Worm (Caenorhabditis elegans) whole organism, L4 larva: ENCODE data around the gene M163.1.

Experiments
- F10B5.3 ChIP-seq: sonication (generic microtip); optimal IDR thresholded peaks from 2 replicates; lab custom pipeline; 2016; ENCODE audit warnings: mild to moderate bottlenecking, missing genetic modification characterization, missing compliant biosample characterization
- F49E8.2 ChIP-seq: sonication (generic microtip); optimal IDR thresholded peaks from 2 replicates; lab custom pipeline; 2016; ENCODE audit warnings: missing compliant biosample characterization, mild to moderate bottlenecking, missing genetic modification characterization, borderline replicate concordance
- T26A8.4 ChIP-seq: fragments of 200-800 bp; sonication (Bioruptor generic); IDR thresholded peaks from 2 replicates; pipeline ENCODE4 v1.3.6; 2022; ENCODE audit warnings: missing genetic modification characterization, missing compliant biosample characterization
- Y105C5A.15 ChIP-seq: fragments of 200-800 bp; sonication (Bioruptor generic); IDR thresholded peaks from 2 replicates; pipeline ENCODE4 v1.3.6; 2022; ENCODE audit warnings: missing genetic modification characterization, missing compliant biosample characterization
- Y48G9A.11 ChIP-seq: fragments of 200-800 bp; sonication (Bioruptor generic); IDR thresholded peaks from 2 replicates; pipeline ENCODE4 v1.3.6; 2022; ENCODE audit warnings: missing genetic modification reagents, missing genetic modification characterization, missing compliant biosample characterization
- Y75B8A.6 ChIP-seq: fragments of 200-800 bp; sonication (Bioruptor generic); IDR thresholded peaks from 2 replicates; pipeline ENCODE4 v1.3.6; 2022; ENCODE audit warnings: missing genetic modification reagents, missing genetic modification characterization, missing compliant biosample characterization
- ZK337.2 ChIP-seq: fragments of 200-800 bp; sonication (Bioruptor generic); IDR thresholded peaks from 2 replicates; pipeline ENCODE4 v1.3.6; 2022; ENCODE audit warnings: missing genetic modification reagents, missing genetic modification characterization, missing compliant biosample characterization
- ZK546.5 ChIP-seq, 2 experiments: sonication (generic microtip); optimal IDR thresholded peaks; 2 replicates each; lab custom pipeline; 2017; ENCODE audit warnings: missing biosample characterization in 2 of 2, missing genetic modification characterization in 2 of 2
- aha-1 ChIP-seq: fragments of 150-350 bp; peaks from one replicate; lab custom pipeline; 2014; ENCODE audit warnings: missing biosample characterization, missing genetic modification characterization
- aly-2 ChIP-seq: sonication (generic microtip); optimal IDR thresholded peaks from 2 replicates; lab custom pipeline; 2018; ENCODE audit warnings: missing biosample characterization, missing genetic modification characterization
- ceh-20 ChIP-seq: fragments of 200-800 bp; sonication (Bioruptor generic); IDR thresholded peaks from 2 replicates; pipeline ENCODE4 v1.3.6; 2022; ENCODE audit warnings: missing genetic modification reagents, missing genetic modification characterization, missing compliant biosample characterization
- ceh-28 ChIP-seq: fragments of 150-350 bp; optimal IDR thresholded peaks from 2 replicates; lab custom pipeline; 2014; ENCODE audit warnings: missing biosample characterization, missing genetic modification reagents, missing genetic modification characterization
- ceh-32 ChIP-seq: sonication (generic microtip); optimal IDR thresholded peaks from 2 replicates; lab custom pipeline; 2016; ENCODE audit warnings: mild to moderate bottlenecking, missing genetic modification characterization, missing compliant biosample characterization; ENCODE audit not compliant: poor library complexity
- cey-2 ChIP-seq: sonication (generic microtip); optimal IDR thresholded peaks from 3 replicates; lab custom pipeline; 2017; ENCODE audit warnings: missing genetic modification characterization, mild to moderate bottlenecking, missing compliant biosample characterization, antibody characterized with exemption, borderline replicate concordance; ENCODE audit not compliant: insufficient read depth
- daf-16 ChIP-seq, 3 experiments: sonication (generic microtip); optimal IDR thresholded peaks; 2 replicates each; lab custom pipeline; 2016 to 2017; ENCODE audit warnings: missing genetic modification characterization in 3 of 3, missing genetic modification reagents in 3 of 3, mild to moderate bottlenecking in 2 of 3, missing compliant biosample characterization in 2 of 3, missing biosample characterization in 1 of 3, moderate library complexity in 1 of 3
- dmd-6 ChIP-seq: fragments of 200-800 bp; sonication (Bioruptor generic); IDR thresholded peaks from 2 replicates; pipeline ENCODE4 v1.3.6; 2022; ENCODE audit warnings: missing genetic modification reagents, missing genetic modification characterization, missing compliant biosample characterization
- dmd-9 ChIP-seq: fragments of 200-800 bp; sonication (Bioruptor generic); IDR thresholded peaks from 2 replicates; pipeline ENCODE4 v1.3.6; 2022; ENCODE audit warnings: missing genetic modification reagents, missing genetic modification characterization, missing compliant biosample characterization
- duxl-1 ChIP-seq: sonication (generic microtip); optimal IDR thresholded peaks from 2 replicates; lab custom pipeline; 2016; ENCODE audit warnings: mild to moderate bottlenecking, missing genetic modification characterization, moderate library complexity, missing compliant biosample characterization; ENCODE audit not compliant: poor library complexity
- egl-27 ChIP-seq: sonication (generic microtip); optimal IDR thresholded peaks from 3 replicates; lab custom pipeline; 2017; ENCODE audit warnings: missing biosample characterization, missing genetic modification reagents, missing genetic modification characterization
- egl-43 ChIP-seq: fragments of 200-800 bp; sonication (Bioruptor generic); IDR thresholded peaks from 2 replicates; pipeline ENCODE4 v1.3.6; 2022; ENCODE audit warnings: missing genetic modification reagents, missing genetic modification characterization, missing compliant biosample characterization
- hif-1 ChIP-seq, 2 experiments: sonication (generic microtip); optimal IDR thresholded peaks; 2 replicates each; lab custom pipeline; 2016 to 2017; ENCODE audit warnings: missing compliant biosample characterization in 2 of 2, missing genetic modification characterization in 2 of 2, missing genetic modification reagents in 2 of 2, missing genotype in 2 of 2, mild to moderate bottlenecking in 1 of 2
- hlh-11 ChIP-seq: fragments of 200-800 bp; sonication (Bioruptor generic); optimal IDR thresholded peaks from 2 replicates; lab custom pipeline; 2018; ENCODE audit warnings: mild to moderate bottlenecking, missing genetic modification characterization, missing compliant biosample characterization
- hlh-30 ChIP-seq: sonication (generic microtip); optimal IDR thresholded peaks from 2 replicates; lab custom pipeline; 2017; ENCODE audit warnings: antibody characterized with exemption, mild to moderate bottlenecking, missing genetic modification characterization, missing compliant biosample characterization; ENCODE audit not compliant: insufficient read depth
- jun-1 ChIP-seq: fragments of 150-350 bp; optimal IDR thresholded peaks from 2 replicates; lab custom pipeline; 2014; ENCODE audit warnings: missing biosample characterization, missing genetic modification reagents, missing genetic modification characterization
- lin-13 ChIP-seq: fragments of 150-350 bp; optimal IDR thresholded peaks from 2 replicates; lab custom pipeline; 2014; ENCODE audit warnings: missing biosample characterization, missing genetic modification reagents, missing genetic modification characterization
- lin-29 ChIP-seq: fragments of 200-800 bp; sonication (Bioruptor generic); IDR thresholded peaks from 2 replicates; pipeline ENCODE4 v1.3.6; 2022; ENCODE audit warnings: missing genetic modification reagents, missing genetic modification characterization, missing compliant biosample characterization
- lin-39 ChIP-seq: fragments of 150-350 bp; optimal IDR thresholded peaks from 2 replicates; lab custom pipeline; 2014; ENCODE audit warnings: missing biosample characterization, missing genetic modification reagents, missing genetic modification characterization
- lir-3 ChIP-seq: sonication (generic microtip); optimal IDR thresholded peaks from 2 replicates; lab custom pipeline; 2016; ENCODE audit warnings: mild to moderate bottlenecking, missing genetic modification characterization, missing compliant biosample characterization
- lsy-2 ChIP-seq, 2 experiments: fragments of 150-350 bp in 1 of 2; sonication (generic microtip) in 1 of 2; optimal IDR thresholded peaks; 2 replicates each; lab custom pipeline; 2014 to 2017; ENCODE audit warnings: missing biosample characterization in 2 of 2, missing genetic modification characterization in 2 of 2
- mxl-3 ChIP-seq: fragments of 200-800 bp; sonication (Bioruptor generic); optimal IDR thresholded peaks from 2 replicates; lab custom pipeline; 2018; ENCODE audit warnings: mild to moderate bottlenecking, missing genetic modification characterization, missing compliant biosample characterization
- nhr-10 ChIP-seq: fragments of 150-350 bp; optimal IDR thresholded peaks from 2 replicates; lab custom pipeline; 2014; ENCODE audit warnings: missing biosample characterization, missing genetic modification characterization
- nhr-102 ChIP-seq: sonication (generic microtip); optimal IDR thresholded peaks from 2 replicates; lab custom pipeline; 2016; ENCODE audit warnings: mild to moderate bottlenecking, missing genetic modification characterization, moderate library complexity, missing compliant biosample characterization
- nhr-111 ChIP-seq: fragments of 200-800 bp; sonication (Bioruptor generic); optimal IDR thresholded peaks from 2 replicates; lab custom pipeline; 2018; ENCODE audit warnings: mild to moderate bottlenecking, missing genetic modification characterization, missing compliant biosample characterization
- nhr-25 ChIP-seq: sonication (generic microtip); optimal IDR thresholded peaks from 2 replicates; lab custom pipeline; 2017; ENCODE audit warnings: missing genetic modification characterization, mild to moderate bottlenecking, missing compliant biosample characterization, antibody characterized with exemption, moderate library complexity, borderline replicate concordance; ENCODE audit not compliant: insufficient read depth
- nhr-77 ChIP-seq: fragments of 150-350 bp; optimal IDR thresholded peaks from 2 replicates; lab custom pipeline; 2014; ENCODE audit warnings: missing biosample characterization, missing genetic modification characterization
- pha-4 ChIP-seq, 2 experiments: fragments of 150-350 bp in 1 of 2; fragments of 200-800 bp in 1 of 2; sonication (Bioruptor generic) in 1 of 2; IDR thresholded peaks in 1 of 2; optimal IDR thresholded peaks in 1 of 2; 2 replicates each; pipeline versions ENCODE4 v1.3.6 to Lab custom; 2014 to 2022; ENCODE audit warnings: missing genetic modification characterization in 2 of 2, missing genetic modification reagents in 2 of 2, missing biosample characterization in 1 of 2, missing compliant biosample characterization in 1 of 2
- php-3 ChIP-seq: fragments of 200-800 bp; sonication (Bioruptor generic); IDR thresholded peaks from 2 replicates; pipeline ENCODE4 v1.3.6; 2022; ENCODE audit warnings: missing genetic modification reagents, missing genetic modification characterization, missing compliant biosample characterization
- pqm-1 ChIP-seq: sonication (generic microtip); optimal IDR thresholded peaks from 2 replicates; lab custom pipeline; 2017; ENCODE audit warnings: missing biosample characterization, missing genetic modification characterization
- tag-97 ChIP-seq: fragments of 200-800 bp; sonication (Bioruptor generic); IDR thresholded peaks from 2 replicates; pipeline ENCODE4 v1.3.6; 2022; ENCODE audit warnings: missing genetic modification characterization, missing compliant biosample characterization
- unc-62 ChIP-seq, 3 experiments: fragments of 150-350 bp in 1 of 3; sonication (generic microtip); optimal IDR thresholded peaks in 2 of 3; peaks in 1 of 3; 1 replicate in 1 of 3; 2 replicates in 2 of 3; lab custom pipeline; 2014 to 2017; ENCODE audit warnings: missing biosample characterization in 3 of 3, missing genetic modification characterization in 3 of 3, missing genetic modification reagents in 3 of 3, missing genotype in 1 of 3
- zag-1 ChIP-seq: fragments of 150-350 bp; optimal IDR thresholded peaks from 2 replicates; lab custom pipeline; 2014; ENCODE audit warnings: missing biosample characterization, missing genetic modification characterization
- zfp-2 ChIP-seq: sonication (generic microtip); optimal IDR thresholded peaks from 2 replicates; lab custom pipeline; 2016; ENCODE audit warnings: mild to moderate bottlenecking, missing genetic modification characterization, missing compliant biosample characterization
- zfp-3 ChIP-seq: fragments of 200-800 bp; sonication (Bioruptor generic); conservative IDR thresholded peaks from 2 replicates; pipeline ENCODE4 v1.3.6; 2022; ENCODE audit warnings: missing genetic modification reagents, missing genetic modification characterization, missing compliant biosample characterization
- zip-11 ChIP-seq: fragments of 200-800 bp; sonication (Bioruptor generic); IDR thresholded peaks from 2 replicates; pipeline ENCODE4 v1.3.6; 2022; ENCODE audit warnings: missing genetic modification characterization, missing compliant biosample characterization
- ztf-7 ChIP-seq: fragments of 150-350 bp; optimal IDR thresholded peaks from 2 replicates; lab custom pipeline; 2014; ENCODE audit warnings: missing biosample characterization, missing genetic modification characterization

M163.1 gene

ce11 chrX:14525325-14526305 lies 22.0 kb upstream of the M163.1 start (continued):
- TF ChIP-seq zip-11 (peak; percentile 78; the same call in 1 of the 2 replicates), egl-43 (GFP tag; lab: Robert Waterston, UW) (peak; percentile 99), hif-1 (tag; optimal IDR thresholded peaks at IDR 0.05; lab: Kevin White, UChicago) (peak; percentile 78 to 91), ztf-7 (tag; lab: Kevin White, UChicago) (peak; percentile 96), pha-4 (GFP tag; IDR thresholded peaks at IDR 0.05; lab: Robert Waterston, UW) (peak; percentile 98), pha-4 (tag; optimal IDR thresholded peaks at IDR 0.05; lab: Kevin White, UChicago) (peak; percentile 95), Y48G9A.11 (GFP tag; lab: Robert Waterston, UW) (peak; percentile 63), ceh-28 (peak; percentile 96), dmd-6 (GFP tag; lab: Robert Waterston, UW) (peak; percentile 98), lir-3 (peak; percentile 95), ZK546.5 (tag; optimal IDR thresholded peaks at IDR 0.05; lab: Kevin White, UChicago) (peak; percentile 39 to 81), lin-29 (GFP tag; lab: Robert Waterston, UW) (peak; percentile 98), egl-27 (tag; lab: Kevin White, UChicago) (no peak), hlh-30 (tag; lab: Kevin White, UChicago) (peak; percentile 96), ceh-20 (GFP tag; lab: Robert Waterston, UW) (peak; percentile 99), lin-39 (tag; lab: Kevin White, UChicago) (peak; percentile 96), F10B5.3 (tag; lab: Kevin White, UChicago) (peak; percentile 98), lsy-2 (tag; optimal IDR thresholded peaks at IDR 0.05; lab: Kevin White, UChicago) (peak; percentile 97), nhr-102 (peak; percentile 100), zfp-2 (tag; lab: Kevin White, UChicago) (peak; percentile 88), duxl-1 (peak; percentile 99), tag-97 (GFP tag; lab: Robert Waterston, UW) (0 out of 2 replicates have a peak, but pooled peaks have one; percentile 49), zag-1 (peak; percentile 98), T26A8.4 (GFP tag; lab: Robert Waterston, UW) (peak; percentile 100), nhr-77 (peak; percentile 100), nhr-25 (tag; lab: Kevin White, UChicago) (peak; percentile 97), nhr-10 (tag; lab: Kevin White, UChicago) (peak; percentile 99), ceh-32 (tag; lab: Kevin White, UChicago) (peak; percentile 92), aly-2 (tag; lab: Kevin White, UChicago) (peak; percentile 37), dmd-9 (GFP tag; lab: Robert Waterston, UW) (peak; percentile 93), unc-62 (GFP tag; optimal IDR thresholded peaks at IDR 0.05 in 1 of 2; lab: Kevin White, UChicago) (peak; percentile 92 to 100), unc-62 (tag; optimal IDR thresholded peaks at IDR 0.05; lab: Kevin White, UChicago) (peak; percentile 92), Y75B8A.6 (GFP tag; lab: Robert Waterston, UW) (peak; percentile 92; the same call in 1 of the 2 replicates), daf-16 (GFP tag; optimal IDR thresholded peaks at IDR 0.05; lab: Kevin White, UChicago) (peak; percentile 96 to 99), daf-16 (tag; optimal IDR thresholded peaks at IDR 0.05; lab: Kevin White, UChicago) (peak; percentile 97), F49E8.2 (peak; percentile 48), Y105C5A.15 (GFP tag; lab: Robert Waterston, UW) (peak; percentile 88), nhr-111 (GFP tag; lab: Kevin White, UChicago) (peak; percentile 35), hlh-11 (tag; lab: Kevin White, UChicago) (peak; percentile 99), lin-13 (GFP tag; lab: Kevin White, UChicago) (peak; percentile 94), jun-1 (peak; percentile 100), zfp-3 (GFP tag; lab: Robert Waterston, UW) (peak; percentile 99), cey-2 (tag; lab: Kevin White, UChicago) (peak; percentile 33), php-3 (GFP tag; lab: Robert Waterston, UW) (peak; percentile 99), aha-1 (tag; lab: Kevin White, UChicago) (peak; percentile 98), pqm-1 (peak; percentile 67), mxl-3 (peak; percentile 90), ZK337.2 (GFP tag; lab: Robert Waterston, UW) (peak; percentile 92)
